Worm (Caenorhabditis elegans) whole organism, mixed stage, embryonic: Measurements from ENCODE around the gene jmjd-3.2.

Experiments
- tbx-8 ChIP-seq: fragments of 200-800 bp; sonication (Bioruptor generic); optimal IDR thresholded peaks from 2 replicates; lab custom pipeline; 2018; ENCODE audit warnings: mild to moderate bottlenecking, missing genetic modification characterization, moderate library complexity, missing compliant biosample characterization
- ztf-11 ChIP-seq: fragments of 150-350 bp; optimal IDR thresholded peaks from 2 replicates; lab custom pipeline; 2014; ENCODE audit warnings: missing biosample characterization, missing genetic modification characterization

- no peak for TF ChIP-seq tbx-8 (GFP tag; lab: Kevin White, UChicago)
- TF ChIP-seq ztf-11: no peak
These were observed 21.3 kb downstream of the jmjd-3.2 start, which contains the start of gene M163.9 for ce11 chrX:14469284-14469683.
